Fruit fly (Drosophila melanogaster) whole organism, embryonic: ENCODE results near the gene SoYb.

Experiments
- ATbp ChIP-seq: fragments of 200-800 bp; sonication (Bioruptor generic); optimal IDR thresholded peaks from 2 replicates; lab custom pipeline; 2017; ENCODE audit warnings: missing biosample characterization, mild to moderate bottlenecking, missing genetic modification characterization, missing genetic modification reagents
- Atf-2 ChIP-seq: fragments of 200-800 bp; sonication (Bioruptor generic); optimal IDR thresholded peaks from 2 replicates; lab custom pipeline; 2016; ENCODE audit warnings: missing biosample characterization, missing genetic modification characterization
- Atf3 ChIP-seq: fragments of 200-800 bp; sonication (Bioruptor generic); optimal IDR thresholded peaks from 3 replicates; lab custom pipeline; 2016; ENCODE audit warnings: missing biosample characterization, missing genetic modification characterization
- CG10462 ChIP-seq: fragments of 200-800 bp; sonication (Bioruptor generic); optimal IDR thresholded peaks from 2 replicates; lab custom pipeline; 2016; ENCODE audit warnings: missing biosample characterization, missing genetic modification characterization
- CG10565 ChIP-seq: fragments of 200-800 bp; sonication (Bioruptor generic); optimal IDR thresholded peaks from 3 replicates; lab custom pipeline; 2016; ENCODE audit warnings: missing biosample characterization, mild to moderate bottlenecking, missing genetic modification characterization
- CG11247 ChIP-seq: fragments of 200-800 bp; sonication (Bioruptor generic); IDR thresholded peaks from 2 replicates; pipeline ENCODE4 v1.3.6; 2022; ENCODE audit warnings: missing biosample characterization, missing genetic modification characterization
- CG12071 ChIP-seq: fragments of 200-800 bp; sonication (Bioruptor generic); optimal IDR thresholded peaks from 3 replicates; lab custom pipeline; 2018; ENCODE audit warnings: missing biosample characterization, mild to moderate bottlenecking, missing genetic modification characterization
- CG12769 ChIP-seq: fragments of 200-800 bp; sonication (Bioruptor generic); optimal IDR thresholded peaks from 2 replicates; lab custom pipeline; 2019; ENCODE audit warnings: missing biosample characterization, mild to moderate bottlenecking, missing genetic modification characterization, moderate library complexity
- CG15601 ChIP-seq: fragments of 200-800 bp; sonication (Bioruptor generic); optimal IDR thresholded peaks from 3 replicates; lab custom pipeline; 2019; ENCODE audit warnings: missing biosample characterization, mild to moderate bottlenecking, missing genetic modification characterization, moderate library complexity
- CG16815 ChIP-seq: fragments of 200-800 bp; sonication (Bioruptor generic); optimal IDR thresholded peaks from 3 replicates; lab custom pipeline; 2017; ENCODE audit warnings: missing biosample characterization, mild to moderate bottlenecking, missing genetic modification characterization
- CG17186 ChIP-seq: fragments of 200-800 bp; sonication (Bioruptor generic); optimal IDR thresholded peaks from 3 replicates; lab custom pipeline; 2017; ENCODE audit warnings: missing biosample characterization, missing genetic modification reagents, missing genetic modification characterization
- CG17568 ChIP-seq: fragments of 200-800 bp; sonication (Bioruptor generic); optimal IDR thresholded peaks from 2 replicates; lab custom pipeline; 2018; ENCODE audit warnings: missing biosample characterization, mild to moderate bottlenecking, missing genetic modification characterization, moderate library complexity
- CG3995 ChIP-seq: fragments of 200-800 bp; sonication (Bioruptor generic); optimal IDR thresholded peaks from 3 replicates; lab custom pipeline; 2016; ENCODE audit warnings: missing biosample characterization, missing genetic modification characterization
- CG4424 ChIP-seq: fragments of 200-800 bp; sonication (Bioruptor generic); optimal IDR thresholded peaks from 3 replicates; lab custom pipeline; 2016; ENCODE audit warnings: missing biosample characterization, missing genetic modification characterization
- CG6175 ChIP-seq: fragments of 200-800 bp; sonication (Bioruptor generic); IDR thresholded peaks from 3 replicates; pipeline ENCODE4 v1.3.6; 2022; ENCODE audit warnings: missing biosample characterization, missing genetic modification characterization
- CG6272 ChIP-seq: fragments of 200-800 bp; sonication (Bioruptor generic); IDR thresholded peaks from 2 replicates; pipeline ENCODE4 v1.3.6; 2022; ENCODE audit warnings: missing biosample characterization, missing genetic modification characterization
- CG6813 ChIP-seq: fragments of 200-800 bp; sonication (Bioruptor generic); optimal IDR thresholded peaks from 2 replicates; lab custom pipeline; 2017; ENCODE audit warnings: missing biosample characterization, missing genetic modification characterization, mild to moderate bottlenecking, moderate library complexity, missing genetic modification reagents
- CG7556 ChIP-seq: fragments of 200-800 bp; sonication (Bioruptor generic); optimal IDR thresholded peaks from 2 replicates; lab custom pipeline; 2017; ENCODE audit warnings: missing biosample characterization, mild to moderate bottlenecking, missing genetic modification characterization
- CG7963 ChIP-seq: fragments of 200-800 bp; sonication (Bioruptor generic); IDR thresholded peaks from 3 replicates; pipeline ENCODE4 v1.3.6; 2022; ENCODE audit warnings: missing biosample characterization, missing genetic modification characterization; ENCODE audit not compliant: partially characterized antibody
- CG7987 ChIP-seq: fragments of 200-800 bp; sonication (Bioruptor generic); optimal IDR thresholded peaks from 2 replicates; lab custom pipeline; 2018; ENCODE audit warnings: missing biosample characterization, mild to moderate bottlenecking, missing genetic modification characterization, moderate library complexity
- CG8478 ChIP-seq: fragments of >200 bp; optimal IDR thresholded peaks from 2 replicates; lab custom pipeline; 2018
- CG9609 ChIP-seq: fragments of 200-800 bp; sonication (Bioruptor generic); optimal IDR thresholded peaks from 3 replicates; lab custom pipeline; 2016; ENCODE audit warnings: missing biosample characterization, missing genetic modification characterization
- CoRest ChIP-seq: fragments of 200-800 bp; sonication (Bioruptor generic); optimal IDR thresholded peaks from 3 replicates; lab custom pipeline; 2018; ENCODE audit warnings: missing biosample characterization, mild to moderate bottlenecking, missing genetic modification characterization, moderate library complexity
- Dll ChIP-seq: fragments of 200-800 bp; sonication (Bioruptor generic); IDR thresholded peaks from 4 replicates; pipeline ENCODE4 v1.3.6; 2022; ENCODE audit warnings: missing biosample characterization, missing genetic modification characterization; ENCODE audit not compliant: partially characterized antibody
- Drgx ChIP-seq: fragments of 200-800 bp; sonication (Bioruptor generic); IDR thresholded peaks from 2 replicates; pipeline ENCODE4 v1.3.6; 2022; ENCODE audit warnings: missing biosample characterization, missing genetic modification characterization
- Elba2 ChIP-seq: fragments of 200-800 bp; sonication (Bioruptor generic); optimal IDR thresholded peaks from 3 replicates; lab custom pipeline; 2016; ENCODE audit warnings: missing biosample characterization, missing genetic modification characterization
- HHEX ChIP-seq: fragments of 200-800 bp; sonication (Bioruptor generic); optimal IDR thresholded peaks from 3 replicates; lab custom pipeline; 2017; ENCODE audit warnings: missing biosample characterization, mild to moderate bottlenecking, missing genetic modification characterization, missing genetic modification reagents
- PHDP ChIP-seq: fragments of 200-800 bp; sonication (Bioruptor generic); optimal IDR thresholded peaks from 3 replicates; lab custom pipeline; 2018; ENCODE audit warnings: missing biosample characterization, mild to moderate bottlenecking, missing genetic modification characterization, moderate library complexity
- Sox100B ChIP-seq: fragments of 200-800 bp; sonication (Bioruptor generic); optimal IDR thresholded peaks from 3 replicates; lab custom pipeline; 2018; ENCODE audit warnings: missing biosample characterization, mild to moderate bottlenecking, missing genetic modification characterization
- Ssrp ChIP-seq: fragments of 200-800 bp; sonication (Bioruptor generic); optimal IDR thresholded peaks from 2 replicates; lab custom pipeline; 2018; ENCODE audit warnings: missing biosample characterization, mild to moderate bottlenecking, missing genetic modification characterization, moderate library complexity
- Usf ChIP-seq: fragments of 200-800 bp; sonication (Bioruptor generic); optimal IDR thresholded peaks from 2 replicates; lab custom pipeline; 2017; ENCODE audit warnings: missing genotype, missing biosample characterization, missing genetic modification characterization
- Xbp1 ChIP-seq: fragments of 200-800 bp; sonication (Bioruptor generic); optimal IDR thresholded peaks from 3 replicates; lab custom pipeline; 2016; ENCODE audit warnings: missing biosample characterization, mild to moderate bottlenecking, missing genetic modification characterization
- aop ChIP-seq: fragments of 200-800 bp; sonication (Bioruptor generic); IDR thresholded peaks from 2 replicates; pipeline ENCODE4 v1.3.6; 2022; ENCODE audit warnings: missing biosample characterization, missing genetic modification characterization
- bowl ChIP-seq: fragments of 200-800 bp; sonication (Bioruptor generic); IDR thresholded peaks from 2 replicates; pipeline ENCODE4 v1.3.6; 2022; ENCODE audit warnings: missing biosample characterization, missing genetic modification characterization
- chinmo ChIP-seq: fragments of 200-800 bp; sonication (Bioruptor generic); IDR thresholded peaks from 4 replicates; pipeline ENCODE4 v1.3.6; 2022; ENCODE audit warnings: missing biosample characterization, missing genetic modification characterization; ENCODE audit not compliant: partially characterized antibody
- crc ChIP-seq: fragments of 200-800 bp; sonication (Bioruptor generic); optimal IDR thresholded peaks from 2 replicates; lab custom pipeline; 2016; ENCODE audit warnings: missing biosample characterization, missing genetic modification characterization
- ems ChIP-seq: fragments of 200-800 bp; sonication (Bioruptor generic); optimal IDR thresholded peaks from 3 replicates; lab custom pipeline; 2016; ENCODE audit warnings: missing biosample characterization, missing genetic modification characterization
- ewg ChIP-seq: fragments of 200-800 bp; sonication (Bioruptor generic); optimal IDR thresholded peaks from 3 replicates; lab custom pipeline; 2017; ENCODE audit warnings: mild to moderate bottlenecking, missing biosample characterization, missing genetic modification reagents, missing genetic modification characterization
- grau ChIP-seq: fragments of 200-800 bp; optimal IDR thresholded peaks from 3 replicates; lab custom pipeline; 2019; ENCODE audit warnings: missing biosample characterization, mild to moderate bottlenecking, missing genetic modification characterization, moderate library complexity
- gt ChIP-seq: fragments of 200-800 bp; sonication (Bioruptor generic); IDR thresholded peaks from 2 replicates; pipeline ENCODE4 v1.3.6; 2022; ENCODE audit warnings: missing biosample characterization, missing genetic modification characterization
- h ChIP-seq: fragments of >200 bp; optimal IDR thresholded peaks from 2 replicates; lab custom pipeline; 2017
- inv ChIP-seq: fragments of 200-800 bp; sonication (Bioruptor generic); IDR thresholded peaks from 2 replicates; pipeline ENCODE4 v1.3.6; 2022; ENCODE audit warnings: missing biosample characterization, missing genetic modification characterization; ENCODE audit not compliant: partially characterized antibody
- lab ChIP-seq: fragments of 200-800 bp; sonication (Bioruptor generic); optimal IDR thresholded peaks from 3 replicates; lab custom pipeline; 2017; ENCODE audit warnings: missing biosample characterization, missing genetic modification characterization, mild to moderate bottlenecking, moderate library complexity, missing genetic modification reagents
- run ChIP-seq: fragments of 200-800 bp; sonication (Bioruptor generic); optimal IDR thresholded peaks from 3 replicates; lab custom pipeline; 2018; ENCODE audit warnings: missing biosample characterization, mild to moderate bottlenecking, missing genetic modification characterization
- salm ChIP-seq: fragments of 200-800 bp; sonication (Bioruptor generic); optimal IDR thresholded peaks from 2 replicates; lab custom pipeline; 2018; ENCODE audit warnings: missing biosample characterization, mild to moderate bottlenecking, missing genetic modification characterization
- sens ChIP-seq: fragments of 200-800 bp; sonication (Bioruptor generic); peaks from one replicate; lab custom pipeline; 2016; ENCODE audit warnings: missing biosample characterization, missing genetic modification characterization
- slbo ChIP-seq: fragments of 200-800 bp; sonication (Bioruptor generic); IDR thresholded peaks from 2 replicates; pipeline ENCODE4 v1.3.6; 2022; ENCODE audit warnings: missing biosample characterization, missing genetic modification characterization
- tap ChIP-seq: fragments of 200-800 bp; optimal IDR thresholded peaks from 3 replicates; lab custom pipeline; 2019; ENCODE audit warnings: missing biosample characterization, mild to moderate bottlenecking, missing genetic modification characterization, moderate library complexity
- yki ChIP-seq: fragments of >200 bp; optimal IDR thresholded peaks from 3 replicates; lab custom pipeline; 2018

The SoYb gene

DNA sequence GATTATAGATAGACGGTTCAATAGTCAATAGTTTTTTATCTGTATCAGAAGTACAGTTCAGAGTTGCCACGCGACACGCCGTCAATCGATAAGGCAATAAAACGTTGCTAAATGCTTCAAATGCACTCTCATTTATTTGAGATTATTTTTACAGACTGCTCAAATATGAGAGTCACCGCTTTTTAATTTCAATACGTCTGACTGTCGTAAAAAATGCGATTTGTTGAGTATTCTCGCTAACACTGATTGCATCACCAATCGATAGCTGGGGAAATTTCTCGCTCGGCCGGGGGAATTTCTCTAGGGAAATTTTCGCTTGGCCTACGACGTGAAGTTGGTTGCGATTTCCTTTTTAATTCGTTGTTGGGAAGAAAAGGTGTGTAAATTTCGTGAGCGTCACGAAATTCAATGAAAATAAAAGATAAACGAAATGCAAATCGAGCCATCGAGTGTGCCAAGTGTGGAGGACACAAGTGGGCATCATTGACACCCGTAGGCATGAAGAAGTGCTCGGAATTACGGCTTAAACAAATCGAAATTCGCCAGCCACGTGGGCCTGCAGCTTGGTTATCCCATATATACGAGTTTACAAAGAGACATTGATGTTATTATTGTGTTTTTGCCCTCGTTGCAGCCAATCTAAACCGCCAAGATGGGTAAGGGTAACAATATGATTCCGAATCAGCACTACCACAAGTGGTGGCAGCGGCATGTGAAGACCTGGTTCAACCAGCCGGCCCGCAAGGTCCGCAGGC lies 35.4 kb downstream of the SoYb start, which contains the start of the genes Dref and RpL13 (continued):
- TF ChIP-seq ewg: peak; percentile 75
- peak; percentile 77 for TF ChIP-seq slbo (GFP tag; lab: Robert Waterston, UW)
- no peak for TF ChIP-seq CG8478
- TF ChIP-seq ATbp: peak; percentile 86
- peak; percentile 81 for TF ChIP-seq grau (tag; lab: Kevin White, UChicago)
- TF ChIP-seq CG7987 (GFP tag; lab: Kevin White, UChicago): peak; percentile 99
- peak; percentile 75 for TF ChIP-seq CG4424 (GFP tag; lab: Kevin White, UChicago)
- 0 out of 4 replicates have a peak, but pooled peaks have one; percentile 22 for TF ChIP-seq chinmo (GFP tag; lab: Robert Waterston, UW)
- TF ChIP-seq Elba2 (GFP tag; lab: Kevin White, UChicago): no peak
- TF ChIP-seq Drgx (GFP tag; lab: Robert Waterston, UW): peak; percentile 38; the same call in 1 of the 2 replicates
- TF ChIP-seq sens: peak; percentile 97
- TF ChIP-seq Sox100B (GFP tag; lab: Kevin White, UChicago): peak; percentile 93
- peak; percentile 76 for TF ChIP-seq inv
- peak; percentile 80 for TF ChIP-seq Atf-2 (GFP tag; lab: Kevin White, UChicago)
- peak; percentile 80 for TF ChIP-seq crc (GFP tag; lab: Kevin White, UChicago)
- TF ChIP-seq CG10462: peak; percentile 67
- TF ChIP-seq CG16815 (GFP tag; lab: Kevin White, UChicago): peak; percentile 31
- no peak for TF ChIP-seq aop (GFP tag; lab: Robert Waterston, UW)
- TF ChIP-seq CG17568 (GFP tag; lab: Kevin White, UChicago): no peak
- TF ChIP-seq run (tag; lab: Kevin White, UChicago): peak; percentile 78
- TF ChIP-seq CG15601 (tag; lab: Kevin White, UChicago): peak; percentile 90
- peak; percentile 84 for TF ChIP-seq salm (tag; lab: Kevin White, UChicago)
- TF ChIP-seq Ssrp (tag; lab: Kevin White, UChicago): peak; percentile 56
- peak; percentile 75 for TF ChIP-seq CG11247 (GFP tag; lab: Robert Waterston, UW)
- peak; percentile 79 for TF ChIP-seq ems (GFP tag; lab: Kevin White, UChicago)
- TF ChIP-seq CoRest: peak; percentile 76
- TF ChIP-seq h (lab: Kevin White, UChicago): no peak
- TF ChIP-seq CG6272 (GFP tag; lab: Robert Waterston, UW): peak; percentile 61
- peak; percentile 89 for TF ChIP-seq CG17186 (GFP tag; lab: Kevin White, UChicago)
- TF ChIP-seq CG12769 (tag; lab: Kevin White, UChicago): no peak
- TF ChIP-seq Dll (GFP tag; lab: Robert Waterston, UW): peak; percentile 88
- TF ChIP-seq Usf (GFP tag; lab: Kevin White, UChicago): peak; percentile 32
- TF ChIP-seq CG3995 (GFP tag; lab: Kevin White, UChicago): peak; percentile 77
- TF ChIP-seq gt (GFP tag; lab: Robert Waterston, UW): 0 out of 2 replicates have a peak, but pooled peaks have one; percentile 16
- peak; percentile 90 for TF ChIP-seq PHDP (tag; lab: Kevin White, UChicago)
- TF ChIP-seq CG10565 (GFP tag; lab: Kevin White, UChicago): no peak
- no peak for TF ChIP-seq yki (lab: Kevin White, UChicago)
- TF ChIP-seq Atf3 (GFP tag; lab: Kevin White, UChicago): peak; percentile 74
- TF ChIP-seq CG7556 (GFP tag; lab: Kevin White, UChicago): peak; percentile 84
- peak; percentile 79 for TF ChIP-seq tap (tag; lab: Kevin White, UChicago)
- TF ChIP-seq lab: peak; percentile 96
- TF ChIP-seq bowl: 0 out of 2 replicates have a peak, but pooled peaks have one; percentile 32
- TF ChIP-seq Xbp1: peak; percentile 77
- peak; percentile 94 for TF ChIP-seq CG12071
- TF ChIP-seq CG6813 (GFP tag; lab: Kevin White, UChicago): peak; percentile 93
- TF ChIP-seq CG9609 (GFP tag; lab: Kevin White, UChicago): peak; percentile 72
- TF ChIP-seq HHEX (GFP tag; lab: Kevin White, UChicago): peak; percentile 94
- peak; percentile 79 for TF ChIP-seq CG6175 (GFP tag; lab: Robert Waterston, UW)
- TF ChIP-seq CG7963 (GFP tag; lab: Robert Waterston, UW): peak; percentile 66; the same call in 1 of the 3 replicates
